Fruit fly (Drosophila melanogaster) S2 (cell line): ENCODE data around the gene aay.

Experiments
- CG8478 ChIP-seq: fragments of >200 bp; optimal IDR thresholded peaks from 2 replicates; lab custom pipeline; 2018
- CTCF ChIP-seq, 2 experiments: fragments of >200 bp; optimal IDR thresholded peaks; 2 replicates each; lab custom pipeline; 2018

Gene aay

DNA sequence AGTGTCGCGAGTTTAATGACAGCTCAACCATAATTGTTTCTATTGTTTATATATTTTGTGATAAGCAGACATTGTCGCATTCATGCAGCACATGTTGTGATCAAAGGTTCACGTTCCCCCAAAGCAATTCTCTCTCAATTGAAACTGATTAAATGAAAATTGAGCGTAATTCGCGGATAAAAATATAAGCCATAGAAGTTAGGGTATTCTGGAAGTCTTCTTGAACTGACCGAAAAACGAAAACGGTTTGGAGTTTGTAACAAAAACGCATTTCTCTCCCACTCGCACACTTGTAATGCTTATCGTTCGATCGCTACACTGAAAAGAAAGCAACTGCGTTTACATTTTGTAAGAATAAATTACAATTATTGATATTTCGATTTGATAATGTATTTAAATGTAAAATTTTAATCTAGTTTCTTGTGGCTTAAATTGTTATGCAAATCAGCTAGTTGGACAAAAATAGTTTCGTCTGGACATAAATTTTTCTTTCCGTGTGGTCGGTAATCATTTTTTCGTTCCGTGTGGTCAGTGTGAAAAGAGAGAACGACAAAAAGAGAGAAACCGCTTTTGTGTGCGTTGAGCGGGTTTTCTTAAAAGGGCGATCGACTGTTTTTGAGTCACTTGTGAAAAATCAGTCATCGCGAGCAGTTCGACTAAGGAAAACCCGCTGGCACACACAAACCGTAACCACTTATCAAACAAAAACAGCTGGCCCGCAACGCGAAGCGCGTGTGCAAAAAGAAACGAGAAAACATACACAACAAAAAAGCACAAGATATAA lies at the start of gene aay:
TSS of gene aay (plus strand) at position 618 of the 784 bp plus-strand sequence.
- no peak for TF ChIP-seq CTCF (optimal IDR thresholded peaks at IDR 0.05; lab: Kevin White, UChicago)
- TF ChIP-seq CG8478 = no peak

DNA sequence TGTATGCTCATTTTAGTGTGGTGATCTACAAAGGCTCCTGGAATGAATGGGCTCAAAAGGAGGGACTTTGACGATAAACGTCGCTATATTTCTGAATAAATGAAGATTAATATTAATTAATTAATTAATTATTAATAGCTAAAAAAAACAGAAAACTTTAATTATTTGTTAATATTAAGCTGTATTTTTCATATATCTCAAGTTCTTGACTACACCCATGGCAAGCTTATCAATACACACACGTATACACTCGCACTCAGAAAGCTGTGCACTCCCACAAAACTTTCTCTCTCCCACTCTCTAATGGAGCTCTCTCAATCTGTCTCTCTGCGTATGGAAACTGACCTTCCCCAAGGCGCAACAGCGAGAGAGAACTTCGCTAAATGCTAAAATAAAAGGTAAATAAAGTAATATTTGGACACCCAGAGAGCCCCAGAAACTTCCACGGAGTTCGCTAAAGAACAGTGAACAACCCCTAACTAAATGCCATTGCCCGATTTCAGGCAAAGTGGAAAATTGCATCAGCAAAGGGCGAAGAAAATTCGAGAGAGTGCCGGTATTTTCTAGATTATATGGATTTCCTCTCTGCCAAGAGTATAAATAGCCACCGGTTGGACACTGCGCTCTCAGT lies 49.6 kb upstream of the aay start:
- TF ChIP-seq CTCF (optimal IDR thresholded peaks at IDR 0.05; lab: Kevin White, UChicago) = no peak
- TF ChIP-seq CG8478 = no peak

DNA sequence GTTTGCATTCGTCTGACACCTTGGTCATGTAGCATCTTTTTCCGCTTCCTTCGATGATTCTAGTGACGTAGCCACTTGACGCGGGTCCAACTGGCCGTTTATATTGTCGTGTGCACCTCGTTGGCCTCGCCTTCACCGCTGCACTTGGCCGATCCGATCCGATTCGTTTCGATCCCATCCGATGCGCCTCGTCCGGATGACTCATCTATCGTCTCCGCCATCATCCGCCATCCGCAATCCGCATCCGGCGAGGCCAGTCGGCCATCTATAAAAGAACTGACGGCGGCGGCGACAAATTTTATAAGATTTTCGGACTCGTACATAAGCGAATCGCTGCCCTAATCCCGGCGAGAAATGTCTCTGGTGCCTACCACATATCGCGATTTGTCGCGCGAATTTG lies 47.9 kb upstream of the aay start, which contains the start of gene CG4461:
TSS of gene CG4461 (plus strand) at position 301 of the 400 bp plus-strand sequence.
- TF ChIP-seq CTCF (optimal IDR thresholded peaks at IDR 0.05; lab: Kevin White, UChicago) (no peak), CG8478 (no peak)

DNA sequence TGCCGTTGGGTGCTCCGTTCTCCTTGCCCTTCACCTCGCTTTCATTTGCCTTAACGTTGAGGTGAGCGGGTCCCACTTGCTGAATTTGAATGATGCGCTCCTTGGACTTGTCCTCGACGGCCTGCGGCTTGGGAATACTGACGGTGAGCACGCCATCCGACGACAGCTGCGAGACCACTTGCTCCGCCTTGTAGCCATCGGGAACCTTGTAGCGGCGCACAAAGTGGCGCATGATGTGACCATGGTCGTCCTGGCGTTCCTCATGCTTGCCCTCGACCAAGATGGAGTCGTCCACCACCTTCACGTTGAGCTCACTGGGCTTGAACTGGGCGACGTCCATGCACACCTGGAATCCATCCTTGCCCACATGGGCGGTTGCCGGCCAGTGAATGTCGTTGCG lies 46.5 kb upstream of the aay start:
- no peak for TF ChIP-seq CTCF (optimal IDR thresholded peaks at IDR 0.05; lab: Kevin White, UChicago)
- TF ChIP-seq CG8478 = no peak

DNA sequence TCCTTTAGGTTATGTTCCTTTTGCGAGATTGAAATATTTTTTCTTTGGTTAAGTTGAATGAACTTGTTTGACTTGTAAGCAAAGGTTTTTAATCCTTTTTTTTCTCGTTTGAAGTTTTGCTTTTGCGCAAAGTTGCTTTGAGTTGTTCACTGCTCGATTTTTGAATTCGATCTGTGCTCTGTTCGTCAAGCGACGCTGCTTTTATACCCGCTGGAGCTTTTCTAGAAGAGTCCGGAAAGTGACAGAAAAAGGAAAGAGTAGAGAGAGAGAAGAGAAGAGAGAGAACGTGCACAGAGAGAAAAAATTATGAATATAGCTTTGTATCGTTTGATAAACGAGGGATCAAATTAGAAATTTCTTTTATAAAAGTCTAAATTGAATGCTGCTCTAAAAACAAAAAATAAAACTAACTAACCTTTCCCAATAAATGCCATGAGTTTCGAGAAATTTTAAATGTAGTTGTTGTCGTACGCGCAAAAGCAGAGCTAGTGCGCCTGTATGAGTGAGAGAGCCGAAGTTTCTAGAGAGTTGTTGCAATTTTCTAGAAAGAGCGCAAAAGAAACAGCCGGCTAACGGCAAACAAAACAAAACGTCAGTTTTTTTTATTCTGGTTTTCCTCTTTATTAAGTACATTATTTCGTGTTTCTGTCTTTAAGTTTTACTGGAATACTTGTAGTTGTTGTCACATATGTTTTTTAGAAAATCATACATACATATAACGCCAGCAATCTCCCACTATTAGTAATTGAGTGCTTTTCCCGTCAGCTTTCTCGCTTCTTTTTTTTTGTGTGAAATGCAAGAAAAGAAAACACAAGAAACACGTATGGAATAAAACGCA lies 45.6 kb upstream of the aay start, which contains the start of gene Hsp26:
TSS of gene Hsp26 (minus strand) at position 230 of the 838 bp plus-strand sequence.
- TF ChIP-seq CG8478 = no peak
- TF ChIP-seq CTCF (optimal IDR thresholded peaks at IDR 0.05; lab: Kevin White, UChicago) = no peak

DNA sequence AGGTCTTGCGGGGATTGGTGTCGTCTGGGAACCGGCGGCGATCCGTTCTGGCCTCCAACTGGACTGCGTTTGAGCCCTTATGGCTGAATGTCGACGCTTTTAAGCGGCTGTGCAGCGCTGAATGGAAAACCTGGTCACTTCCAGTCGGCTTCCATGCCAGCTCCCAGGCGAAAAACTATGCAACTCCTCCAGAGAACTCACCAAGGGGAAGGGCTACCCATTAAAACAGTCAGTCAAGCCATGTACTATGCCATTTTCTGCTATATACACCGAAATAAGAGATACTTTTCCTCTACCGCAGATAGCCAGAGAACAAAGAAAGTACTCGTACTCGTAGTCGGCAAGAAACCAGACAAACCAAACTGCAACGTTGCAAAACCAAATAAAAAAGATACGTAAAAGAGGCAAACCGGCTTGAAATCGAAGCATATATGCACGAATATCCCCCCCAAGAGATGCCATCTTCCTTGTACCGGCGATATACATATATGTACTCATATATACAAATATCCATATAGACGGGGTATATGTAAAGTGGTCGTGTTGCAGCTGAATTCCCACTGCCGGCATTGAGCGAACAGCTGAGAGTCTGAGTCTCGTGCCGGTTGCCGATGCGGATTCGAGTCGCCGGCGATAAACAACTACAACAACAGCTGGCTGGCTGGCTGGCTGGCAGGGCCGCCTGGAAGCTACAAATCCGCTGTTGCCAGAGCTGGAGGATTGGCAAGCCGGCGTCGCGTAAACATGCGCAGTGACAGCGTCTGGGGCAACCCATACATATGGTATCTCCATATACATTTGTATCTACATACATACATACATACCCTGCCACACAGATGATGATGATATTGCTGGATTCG lies 43.3 kb upstream of the aay start, which contains the start of gene Hsp67Ba:
TSS of gene Hsp67Ba (minus strand) at position 51 of the 860 bp plus-strand sequence.
- no peak for TF ChIP-seq CG8478
- no peak for TF ChIP-seq CTCF (optimal IDR thresholded peaks at IDR 0.05; lab: Kevin White, UChicago)

DNA sequence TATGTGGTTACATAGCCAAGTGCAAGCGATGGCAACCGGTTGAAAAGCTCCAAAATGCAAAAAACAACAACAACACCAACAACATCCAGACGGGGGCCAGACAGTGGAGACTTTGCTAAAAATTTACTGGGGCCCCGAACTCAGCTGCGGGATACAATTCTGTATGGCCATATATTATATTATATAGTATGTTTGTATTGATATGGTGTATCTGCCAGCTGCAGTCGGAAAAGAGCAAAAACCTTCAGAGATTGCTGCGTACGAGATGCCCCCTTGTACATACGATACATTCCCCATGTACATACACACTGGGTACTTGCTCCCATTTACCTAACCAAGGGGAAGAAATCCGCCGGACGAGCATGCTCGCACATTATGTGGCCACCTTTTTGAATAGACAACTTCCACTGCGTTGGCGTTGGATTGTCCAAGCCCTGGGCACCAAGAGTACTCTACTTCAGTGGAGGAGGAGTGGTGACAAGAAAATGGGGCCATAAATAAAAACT lies 42.7 kb upstream of the aay start:
- no peak for TF ChIP-seq CTCF (optimal IDR thresholded peaks at IDR 0.05; lab: Kevin White, UChicago)

DNA sequence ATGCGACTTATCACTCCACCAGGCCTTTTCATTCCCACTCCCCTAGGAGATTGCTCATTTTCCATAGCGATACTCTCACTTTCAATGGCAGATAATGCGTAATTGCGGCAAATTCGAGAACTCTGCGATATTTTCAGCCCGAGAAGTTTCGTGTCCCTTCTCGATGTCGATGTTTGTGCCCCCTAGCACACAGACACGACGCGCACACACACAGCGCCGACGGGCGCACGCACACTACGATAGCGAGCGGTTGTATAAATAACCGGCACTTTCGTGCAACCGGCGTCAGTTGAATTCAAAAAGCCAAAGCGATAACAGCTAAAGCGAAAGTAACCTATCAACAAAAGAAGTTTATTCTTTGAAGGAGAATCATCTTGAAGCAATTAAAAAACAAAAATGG lies 41.5 kb upstream of the aay start, which contains the start of gene Hsp23:
TSS of gene Hsp23 (plus strand) at position 281 of the 400 bp plus-strand sequence.
- TF ChIP-seq CG8478 = no peak
- TF ChIP-seq CTCF (optimal IDR thresholded peaks at IDR 0.05; lab: Kevin White, UChicago) = no peak

DNA sequence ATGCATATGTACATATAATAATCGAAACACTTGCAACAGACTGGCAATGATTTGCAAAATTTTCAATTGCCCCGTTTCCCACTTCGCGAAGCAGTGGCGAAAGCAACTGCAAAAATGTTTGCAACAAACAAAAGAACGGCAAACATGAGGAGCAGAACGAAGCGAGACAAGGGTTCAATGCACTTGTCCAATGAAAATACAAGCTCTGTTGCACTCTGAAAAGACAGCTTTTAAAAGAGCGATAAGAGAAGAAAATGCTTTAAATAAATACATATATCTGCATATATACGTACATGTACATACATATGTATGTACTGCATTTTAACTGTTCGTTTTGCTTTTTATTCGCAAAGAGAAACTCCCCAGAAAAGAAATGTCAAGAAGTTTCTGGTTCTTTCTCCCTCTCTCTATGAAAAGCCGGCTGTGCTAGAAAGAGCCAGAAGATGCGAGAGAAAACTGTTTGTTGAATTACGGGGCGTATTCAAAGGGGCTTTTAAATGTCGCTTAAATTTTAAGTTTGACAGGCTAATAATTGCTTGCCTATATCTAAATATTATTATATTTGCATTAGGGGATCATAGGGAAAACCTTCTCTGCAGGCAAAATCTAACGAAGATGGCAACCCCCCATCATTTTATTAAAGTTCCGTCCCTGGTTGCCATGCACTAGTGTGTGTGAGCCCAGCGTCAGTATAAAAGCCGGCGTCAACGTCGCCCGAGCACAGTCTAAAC lies 39.5 kb upstream of the aay start, which contains the start of gene Hsp27:
TSS of gene Hsp27 (plus strand) at position 719 of the 731 bp plus-strand sequence.
- TF ChIP-seq CG8478 (no peak), CTCF (optimal IDR thresholded peaks at IDR 0.05; lab: Kevin White, UChicago) (no peak)

DNA sequence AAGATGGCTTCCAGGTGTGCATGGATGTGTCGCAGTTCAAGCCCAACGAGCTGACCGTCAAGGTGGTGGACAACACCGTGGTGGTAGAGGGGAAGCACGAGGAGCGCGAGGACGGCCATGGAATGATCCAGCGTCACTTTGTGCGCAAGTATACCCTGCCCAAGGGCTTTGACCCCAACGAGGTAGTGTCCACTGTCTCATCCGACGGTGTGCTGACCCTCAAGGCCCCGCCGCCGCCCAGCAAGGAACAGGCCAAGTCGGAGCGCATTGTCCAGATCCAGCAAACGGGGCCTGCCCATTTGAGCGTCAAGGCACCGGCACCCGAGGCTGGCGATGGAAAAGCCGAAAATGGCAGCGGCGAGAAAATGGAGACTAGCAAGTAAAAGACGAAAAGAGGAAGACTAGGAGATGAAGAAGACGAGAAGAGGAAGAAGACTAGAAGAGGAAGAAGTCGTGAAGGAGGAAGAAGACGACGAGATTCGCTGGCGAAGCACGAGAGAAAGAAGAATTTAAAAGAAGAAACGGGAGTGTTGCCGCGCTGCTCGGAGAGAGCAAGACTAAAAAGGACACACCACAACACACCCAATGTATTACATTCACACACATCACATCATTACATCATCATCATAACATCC lies 38.5 kb upstream of the aay start:
- no peak for TF ChIP-seq CTCF (optimal IDR thresholded peaks at IDR 0.05; lab: Kevin White, UChicago)
- no peak for TF ChIP-seq CG8478

DNA sequence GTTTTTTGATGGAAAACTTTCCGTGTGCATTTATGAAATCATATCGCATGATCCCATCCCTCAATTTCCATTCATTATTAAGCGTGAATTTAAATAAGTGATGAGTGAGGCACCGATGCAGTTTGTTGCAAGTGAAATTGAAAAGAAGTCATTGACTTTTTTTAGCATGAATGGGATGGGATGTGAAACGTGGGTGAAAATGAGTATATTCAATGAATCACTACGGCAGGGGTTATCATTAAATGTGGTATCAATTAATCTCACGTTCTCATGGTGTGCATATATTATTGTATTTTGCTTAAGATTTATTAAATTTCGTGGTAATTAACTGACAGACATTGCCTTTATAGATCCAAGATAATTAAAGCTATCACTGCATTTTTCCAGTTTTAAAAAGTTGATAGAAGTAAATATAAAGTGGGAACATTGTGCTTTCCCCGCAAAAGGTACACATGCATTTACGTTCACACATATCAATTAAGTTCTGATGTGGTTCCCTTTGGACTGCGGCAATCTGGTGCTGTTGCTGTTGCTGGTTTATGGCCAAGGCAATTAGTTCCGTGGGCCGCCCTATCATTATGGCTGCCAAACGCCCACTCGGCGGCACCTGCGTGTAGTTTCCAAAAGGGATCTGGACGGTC lies 31.6 kb upstream of the aay start:
- TF ChIP-seq CTCF (optimal IDR thresholded peaks at IDR 0.05; lab: Kevin White, UChicago) (no peak), CG8478 (no peak)

DNA sequence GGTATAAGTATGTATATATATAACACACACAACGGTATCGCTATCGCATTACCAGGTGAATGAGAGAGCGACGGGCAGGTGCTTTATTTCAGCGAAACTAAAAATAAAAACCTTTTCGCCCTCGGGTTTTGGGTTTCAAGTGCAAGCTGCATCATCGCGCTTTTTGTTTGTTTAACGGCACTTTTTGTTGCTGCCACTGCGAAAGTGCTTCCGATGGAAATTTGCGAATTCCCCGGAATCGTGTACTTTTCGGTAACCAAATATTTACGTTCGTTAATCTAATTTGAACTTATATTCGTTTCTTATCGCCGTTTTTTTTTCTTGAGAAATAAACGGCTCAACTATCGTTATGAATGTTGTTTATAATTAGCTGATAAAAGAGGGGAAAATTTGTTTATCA lies 27.0 kb upstream of the aay start:
- TF ChIP-seq CG8478 (no peak), CTCF (optimal IDR thresholded peaks at IDR 0.05; lab: Kevin White, UChicago) (no peak)

DNA sequence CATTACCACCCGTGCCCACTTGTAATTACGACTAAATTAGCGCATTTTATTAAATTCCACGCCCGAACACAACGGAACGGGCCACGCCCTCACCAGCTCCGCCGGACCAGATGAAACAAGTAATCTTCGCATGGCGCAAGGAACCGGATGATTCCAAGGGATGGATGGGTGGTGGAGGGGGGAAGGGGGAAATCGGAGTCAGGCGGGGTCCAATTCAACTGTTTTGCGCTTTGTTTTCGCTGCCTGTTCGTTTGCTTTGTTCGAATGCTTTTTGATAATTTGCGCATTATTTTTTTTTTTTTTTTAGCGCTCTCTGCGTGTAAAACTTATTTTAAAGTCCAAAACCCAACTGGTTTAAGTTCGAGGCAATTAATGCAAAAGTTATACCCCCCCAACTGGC lies 26.3 kb upstream of the aay start:
- TF ChIP-seq CG8478 = no peak
- no peak for TF ChIP-seq CTCF (optimal IDR thresholded peaks at IDR 0.05; lab: Kevin White, UChicago)
